Fruit fly (Drosophila melanogaster) whole organism, adult: ENCODE measurements around the gene IscU.

Source experiments
- CG11617 ChIP-seq: fragments of 200-800 bp; sonication (Bioruptor generic); optimal IDR thresholded peaks from 2 replicates; lab custom pipeline; 2017; ENCODE audit warnings: mild to moderate bottlenecking, missing biosample characterization, missing genetic modification reagents, missing genetic modification characterization
- CG12768 ChIP-seq: fragments of 200-800 bp; sonication (Bioruptor generic); optimal IDR thresholded peaks from 2 replicates; lab custom pipeline; 2017; ENCODE audit warnings: missing biosample characterization, missing genetic modification characterization, mild to moderate bottlenecking, moderate library complexity, missing genetic modification reagents
- CG14711 ChIP-seq: fragments of 200-800 bp; sonication (Bioruptor generic); optimal IDR thresholded peaks from 2 replicates; lab custom pipeline; 2018; ENCODE audit warnings: missing biosample characterization, mild to moderate bottlenecking, missing genetic modification characterization, moderate library complexity
- CG1620 ChIP-seq: fragments of 200-800 bp; sonication (Bioruptor generic); optimal IDR thresholded peaks from 2 replicates; lab custom pipeline; 2016; ENCODE audit warnings: missing biosample characterization, missing genetic modification characterization
- CG33017 ChIP-seq: fragments of 200-800 bp; sonication (Bioruptor generic); optimal IDR thresholded peaks from 2 replicates; lab custom pipeline; 2018; ENCODE audit warnings: missing biosample characterization, mild to moderate bottlenecking, missing genetic modification characterization, moderate library complexity
- CG5204 ChIP-seq: fragments of 200-800 bp; sonication (Bioruptor generic); optimal IDR thresholded peaks from 2 replicates; lab custom pipeline; 2016; ENCODE audit warnings: missing biosample characterization, missing genetic modification characterization
- CG7045 ChIP-seq: fragments of 200-800 bp; sonication (Bioruptor generic); optimal IDR thresholded peaks from 2 replicates; lab custom pipeline; 2017; ENCODE audit warnings: missing biosample characterization, mild to moderate bottlenecking, missing genetic modification characterization
- CG7101 ChIP-seq: fragments of 200-800 bp; sonication (Bioruptor generic); optimal IDR thresholded peaks from 2 replicates; lab custom pipeline; 2018; ENCODE audit warnings: missing biosample characterization, mild to moderate bottlenecking, missing genetic modification characterization, moderate library complexity
- Clk ChIP-seq: fragments of 200-800 bp; sonication (Bioruptor generic); optimal IDR thresholded peaks from 2 replicates; lab custom pipeline; 2017; ENCODE audit warnings: missing biosample characterization, missing genetic modification characterization
- Crg-1 ChIP-seq: fragments of 200-800 bp; sonication (Bioruptor generic); optimal IDR thresholded peaks from 2 replicates; lab custom pipeline; 2016; ENCODE audit warnings: missing biosample characterization, missing genetic modification characterization
- Hr96 ChIP-seq: fragments of 200-800 bp; sonication (Bioruptor generic); optimal IDR thresholded peaks from 2 replicates; lab custom pipeline; 2016; ENCODE audit warnings: missing biosample characterization, missing genetic modification characterization
- Mnt ChIP-seq: fragments of 200-800 bp; sonication (Bioruptor generic); optimal IDR thresholded peaks from 2 replicates; lab custom pipeline; 2016; ENCODE audit warnings: missing biosample characterization, mild to moderate bottlenecking, missing genetic modification characterization
- bab1 ChIP-seq: fragments of 200-800 bp; sonication (Bioruptor generic); optimal IDR thresholded peaks from 3 replicates; lab custom pipeline; 2019; ENCODE audit warnings: missing biosample characterization, mild to moderate bottlenecking, missing genetic modification characterization, moderate library complexity
- cic ChIP-seq: fragments of 200-800 bp; sonication (Bioruptor generic); optimal IDR thresholded peaks from 2 replicates; lab custom pipeline; 2017; ENCODE audit warnings: missing biosample characterization, mild to moderate bottlenecking, missing genetic modification characterization, moderate library complexity
- cnc ChIP-seq, 2 experiments: fragments of >200 bp; optimal IDR thresholded peaks; 2 replicates each; lab custom pipeline; 2017
- kay ChIP-seq: fragments of 200-800 bp; sonication (Bioruptor generic); peaks from one replicate; lab custom pipeline; 2016; ENCODE audit warnings: missing biosample characterization, missing genetic modification characterization, borderline replicate concordance
- ovo ChIP-seq: fragments of 200-800 bp; sonication (Bioruptor generic); optimal IDR thresholded peaks from 2 replicates; lab custom pipeline; 2016; ENCODE audit warnings: missing biosample characterization, missing genetic modification characterization
- pad ChIP-seq: fragments of 200-800 bp; sonication (Bioruptor generic); optimal IDR thresholded peaks from 3 replicates; lab custom pipeline; 2017; ENCODE audit warnings: missing biosample characterization, missing genetic modification characterization, mild to moderate bottlenecking, moderate library complexity, missing genetic modification reagents
- tj ChIP-seq: fragments of 200-800 bp; sonication (Bioruptor generic); optimal IDR thresholded peaks from 3 replicates; lab custom pipeline; 2017; ENCODE audit warnings: missing biosample characterization, mild to moderate bottlenecking, missing genetic modification characterization, moderate library complexity
- toe ChIP-seq: fragments of 200-800 bp; sonication (Bioruptor generic); optimal IDR thresholded peaks from 2 replicates; lab custom pipeline; 2016; ENCODE audit warnings: missing biosample characterization, missing genetic modification characterization

IscU gene

dm6 chr3R:8811323-8811936 is 12.5 kb downstream of the IscU start:
- peak; percentile 65 for TF ChIP-seq Clk
- TF ChIP-seq CG11617 (GFP tag; lab: Kevin White, UChicago): peak; percentile 70
- TF ChIP-seq toe (GFP tag; lab: Kevin White, UChicago): peak; percentile 42
- peak; percentile 68 for TF ChIP-seq Crg-1
- no peak for TF ChIP-seq cnc (optimal IDR thresholded peaks at IDR 0.05; lab: Kevin White, UChicago)
- peak; percentile 91 for TF ChIP-seq CG7101 (tag; lab: Kevin White, UChicago)
- peak; percentile 31 for TF ChIP-seq ovo
- peak; percentile 56 for TF ChIP-seq Hr96 (GFP tag; lab: Kevin White, UChicago)
- no peak for TF ChIP-seq CG1620 (GFP tag; lab: Kevin White, UChicago)
- TF ChIP-seq CG33017 (tag; lab: Kevin White, UChicago): peak; percentile 94
- TF ChIP-seq CG12768 (GFP tag; lab: Kevin White, UChicago): peak; percentile 81
- TF ChIP-seq kay (GFP tag; lab: Kevin White, UChicago): peak; percentile 92
- peak; percentile 74 for TF ChIP-seq pad
- peak; percentile 45 for TF ChIP-seq Mnt
- TF ChIP-seq cic (GFP tag; lab: Kevin White, UChicago): peak; percentile 79
- TF ChIP-seq CG14711 (tag; lab: Kevin White, UChicago): peak; percentile 86
- no peak for TF ChIP-seq tj
- TF ChIP-seq bab1 (GFP tag; lab: Kevin White, UChicago): peak; percentile 43
- TF ChIP-seq CG5204: no peak
- peak; percentile 91 for TF ChIP-seq CG7045

dm6 chr3R:8810397-8811184 is 13.4 kb downstream of the IscU start:
- TF ChIP-seq CG7101 (tag; lab: Kevin White, UChicago) (peak; percentile 87), ovo (peak; percentile 93), CG12768 (GFP tag; lab: Kevin White, UChicago) (peak; percentile 93), CG1620 (GFP tag; lab: Kevin White, UChicago) (peak; percentile 70), tj (peak; percentile 65), CG11617 (GFP tag; lab: Kevin White, UChicago) (peak; percentile 84), Crg-1 (peak; percentile 94), CG33017 (tag; lab: Kevin White, UChicago) (peak; percentile 91), cnc (optimal IDR thresholded peaks at IDR 0.05; lab: Kevin White, UChicago) (no peak), pad (peak; percentile 70), bab1 (GFP tag; lab: Kevin White, UChicago) (peak; percentile 57), kay (GFP tag; lab: Kevin White, UChicago) (peak; percentile 98), Mnt (peak; percentile 91), cic (GFP tag; lab: Kevin White, UChicago) (peak; percentile 98), Clk (peak; percentile 42), CG7045 (peak; percentile 80), toe (GFP tag; lab: Kevin White, UChicago) (peak; percentile 56), CG5204 (no peak), CG14711 (tag; lab: Kevin White, UChicago) (peak; percentile 57), Hr96 (GFP tag; lab: Kevin White, UChicago) (no peak)

- peak; percentile 94 for TF ChIP-seq cic (GFP tag; lab: Kevin White, UChicago)
- TF ChIP-seq Mnt: peak; percentile 17
- no peak for TF ChIP-seq Hr96 (GFP tag; lab: Kevin White, UChicago)
Observed at dm6 chr3R:8809712-8810111, 14.3 kb downstream of the IscU start.

dm6 chr3R:8808518-8808921 is 15.5 kb downstream of the IscU start:
- TF ChIP-seq toe (GFP tag; lab: Kevin White, UChicago): no peak
- TF ChIP-seq ovo: no peak
- no peak for TF ChIP-seq CG14711 (tag; lab: Kevin White, UChicago)
- TF ChIP-seq CG33017 (tag; lab: Kevin White, UChicago): peak; percentile 6
- no peak for TF ChIP-seq tj
- no peak for TF ChIP-seq pad
- no peak for TF ChIP-seq Hr96 (GFP tag; lab: Kevin White, UChicago)

- TF ChIP-seq ovo (no peak), CG11617 (GFP tag; lab: Kevin White, UChicago) (no peak), CG1620 (GFP tag; lab: Kevin White, UChicago) (no peak), Mnt (no peak), cnc (optimal IDR thresholded peaks at IDR 0.05; lab: Kevin White, UChicago) (no peak), tj (no peak), Hr96 (GFP tag; lab: Kevin White, UChicago) (no peak), CG14711 (tag; lab: Kevin White, UChicago) (no peak), toe (GFP tag; lab: Kevin White, UChicago) (no peak), Crg-1 (no peak), cic (GFP tag; lab: Kevin White, UChicago) (no peak), CG5204 (no peak), bab1 (GFP tag; lab: Kevin White, UChicago) (no peak), kay (GFP tag; lab: Kevin White, UChicago) (no peak), Clk (no peak), CG33017 (tag; lab: Kevin White, UChicago) (no peak)
Observed at dm6 chr3R:8807831-8808517, 16.0 kb downstream of the IscU start.
